Fruit fly (Drosophila melanogaster) whole organism, prepupa: Measurements from ENCODE around the gene CG34316.

Source experiments
- Blimp-1 ChIP-seq: fragments of 200-800 bp; sonication (Bioruptor generic); optimal IDR thresholded peaks from 3 replicates; lab custom pipeline; 2017; ENCODE audit warnings: missing biosample characterization, missing genetic modification characterization, mild to moderate bottlenecking, moderate library complexity, missing genetic modification reagents
- CG10631 ChIP-seq: fragments of 200-800 bp; sonication (Bioruptor generic); optimal IDR thresholded peaks from 2 replicates; lab custom pipeline; 2016; ENCODE audit warnings: missing biosample characterization, missing genetic modification characterization
- CG10669 ChIP-seq: fragments of 200-800 bp; sonication (Bioruptor generic); optimal IDR thresholded peaks from 3 replicates; lab custom pipeline; 2018; ENCODE audit warnings: missing biosample characterization, mild to moderate bottlenecking, missing genetic modification characterization, moderate library complexity
- CG11762 ChIP-seq: fragments of 200-800 bp; sonication (Bioruptor generic); optimal IDR thresholded peaks from 3 replicates; lab custom pipeline; 2016; ENCODE audit warnings: missing biosample characterization, missing genetic modification characterization; ENCODE audit not compliant: insufficient read depth
- CG3032 ChIP-seq: fragments of 200-800 bp; optimal IDR thresholded peaks from 2 replicates; lab custom pipeline; 2019; ENCODE audit warnings: missing biosample characterization, mild to moderate bottlenecking, missing genetic modification characterization, moderate library complexity
- CG31627 ChIP-seq: fragments of 200-800 bp; sonication (Bioruptor generic); optimal IDR thresholded peaks from 3 replicates; lab custom pipeline; 2016; ENCODE audit warnings: missing biosample characterization, missing genetic modification characterization
- CG32006 ChIP-seq: fragments of 200-800 bp; sonication (Bioruptor generic); optimal IDR thresholded peaks from 3 replicates; lab custom pipeline; 2017; ENCODE audit warnings: missing biosample characterization, mild to moderate bottlenecking, missing genetic modification characterization
- CG34406 ChIP-seq: fragments of 200-800 bp; sonication (Bioruptor generic); optimal IDR thresholded peaks from 3 replicates; lab custom pipeline; 2016; ENCODE audit warnings: missing biosample characterization, missing genetic modification characterization
- CG4318 ChIP-seq: fragments of 200-800 bp; sonication (Bioruptor generic); optimal IDR thresholded peaks from 3 replicates; lab custom pipeline; 2017; ENCODE audit warnings: missing biosample characterization, mild to moderate bottlenecking, missing genetic modification characterization
- CG6163 ChIP-seq: fragments of 200-800 bp; sonication (Bioruptor generic); IDR thresholded peaks from 3 replicates; pipeline ENCODE4 v1.3.6; 2022; ENCODE audit warnings: missing biosample characterization, missing genetic modification characterization
- CG6276 ChIP-seq: fragments of 200-800 bp; sonication (Bioruptor generic); optimal IDR thresholded peaks from 2 replicates; lab custom pipeline; 2017; ENCODE audit warnings: missing biosample characterization, mild to moderate bottlenecking, missing genetic modification characterization
- CG6792 ChIP-seq: fragments of 200-800 bp; sonication (Bioruptor generic); optimal IDR thresholded peaks from 3 replicates; lab custom pipeline; 2016; ENCODE audit warnings: missing biosample characterization, missing genetic modification characterization
- CG6808 ChIP-seq: fragments of 200-800 bp; sonication (Bioruptor generic); optimal IDR thresholded peaks from 3 replicates; lab custom pipeline; 2017; ENCODE audit warnings: missing biosample characterization, missing genetic modification characterization, mild to moderate bottlenecking, moderate library complexity, missing genetic modification reagents
- CG6854 ChIP-seq: fragments of 200-800 bp; sonication (Bioruptor generic); optimal IDR thresholded peaks from 2 replicates; lab custom pipeline; 2017; ENCODE audit warnings: missing biosample characterization, mild to moderate bottlenecking, missing genetic modification characterization
- CG7368 ChIP-seq: fragments of 200-800 bp; sonication (Bioruptor generic); optimal IDR thresholded peaks from 3 replicates; lab custom pipeline; 2016; ENCODE audit warnings: missing biosample characterization, missing genetic modification characterization
- CG8119 ChIP-seq: fragments of 200-800 bp; sonication (Bioruptor generic); IDR thresholded peaks from 3 replicates; pipeline ENCODE4 v1.3.6; 2022; ENCODE audit warnings: missing biosample characterization, missing genetic modification characterization
- CG8632 ChIP-seq: fragments of 200-800 bp; sonication (Bioruptor generic); optimal IDR thresholded peaks from 3 replicates; lab custom pipeline; 2016; ENCODE audit warnings: missing biosample characterization, missing genetic modification characterization
- CG9139 ChIP-seq: fragments of 200-800 bp; sonication (Bioruptor generic); optimal IDR thresholded peaks from 3 replicates; lab custom pipeline; 2017; ENCODE audit warnings: missing biosample characterization, mild to moderate bottlenecking, missing genetic modification characterization
- Eip75B ChIP-seq: fragments of 200-800 bp; sonication (Bioruptor generic); optimal IDR thresholded peaks from 3 replicates; lab custom pipeline; 2016; ENCODE audit warnings: missing biosample characterization, missing genetic modification characterization
- Eip78C ChIP-seq: fragments of 200-800 bp; sonication (Bioruptor generic); peaks from one replicate; lab custom pipeline; 2016; ENCODE audit warnings: missing biosample characterization, missing genetic modification characterization
- Eip93F ChIP-seq: fragments of 200-800 bp; sonication (Bioruptor generic); optimal IDR thresholded peaks from 2 replicates; lab custom pipeline; 2016; ENCODE audit warnings: missing biosample characterization, mild to moderate bottlenecking, missing genetic modification characterization
- Ets96B ChIP-seq: fragments of 200-800 bp; optimal IDR thresholded peaks from 2 replicates; lab custom pipeline; 2019; ENCODE audit warnings: missing biosample characterization, mild to moderate bottlenecking, missing genetic modification characterization, moderate library complexity
- Hr39 ChIP-seq: fragments of 200-800 bp; sonication (Bioruptor generic); optimal IDR thresholded peaks from 2 replicates; lab custom pipeline; 2016; ENCODE audit warnings: missing biosample characterization, missing genetic modification characterization
- Hr4 ChIP-seq: fragments of 200-800 bp; sonication (Bioruptor generic); optimal IDR thresholded peaks from 3 replicates; lab custom pipeline; 2016; ENCODE audit warnings: missing biosample characterization, missing genetic modification characterization
- OdsH ChIP-seq: fragments of 200-800 bp; sonication (Bioruptor generic); optimal IDR thresholded peaks from 3 replicates; lab custom pipeline; 2016; ENCODE audit warnings: missing biosample characterization, missing genetic modification characterization
- Smox ChIP-seq: fragments of 200-800 bp; sonication (Bioruptor generic); optimal IDR thresholded peaks from 3 replicates; lab custom pipeline; 2016; ENCODE audit warnings: missing biosample characterization, missing genetic modification characterization
- Sox102F ChIP-seq: fragments of 200-800 bp; sonication (Bioruptor generic); optimal IDR thresholded peaks from 2 replicates; lab custom pipeline; 2016; ENCODE audit warnings: missing biosample characterization, mild to moderate bottlenecking, missing genetic modification characterization
- achi ChIP-seq: fragments of 200-800 bp; sonication (Bioruptor generic); optimal IDR thresholded peaks from 3 replicates; lab custom pipeline; 2016; ENCODE audit warnings: missing biosample characterization, missing genetic modification characterization
- acj6 ChIP-seq: fragments of 200-800 bp; sonication (Bioruptor generic); optimal IDR thresholded peaks from 3 replicates; lab custom pipeline; 2016; ENCODE audit warnings: missing biosample characterization, missing genetic modification characterization
- fd59A ChIP-seq: fragments of 200-800 bp; sonication (Bioruptor generic); optimal IDR thresholded peaks from 2 replicates; lab custom pipeline; 2017; ENCODE audit warnings: missing biosample characterization, mild to moderate bottlenecking, missing genetic modification characterization, missing genetic modification reagents
- fkh ChIP-seq: fragments of 200-800 bp; sonication (Bioruptor generic); optimal IDR thresholded peaks from 3 replicates; lab custom pipeline; 2017; ENCODE audit warnings: missing biosample characterization, mild to moderate bottlenecking, missing genetic modification characterization, moderate library complexity
- lz ChIP-seq: fragments of 200-800 bp; sonication (Bioruptor generic); optimal IDR thresholded peaks from 3 replicates; lab custom pipeline; 2016; ENCODE audit warnings: missing biosample characterization, missing genetic modification characterization
- pdm3 ChIP-seq: fragments of 200-800 bp; sonication (Bioruptor generic); optimal IDR thresholded peaks from 3 replicates; lab custom pipeline; 2016; ENCODE audit warnings: missing biosample characterization, missing genetic modification characterization
- spab ChIP-seq: fragments of 200-800 bp; sonication (Bioruptor generic); optimal IDR thresholded peaks from 2 replicates; lab custom pipeline; 2017; ENCODE audit warnings: missing biosample characterization, mild to moderate bottlenecking, missing genetic modification characterization, missing genetic modification reagents
- ss ChIP-seq, 2 experiments: fragments of 200-800 bp; sonication (Bioruptor generic); optimal IDR thresholded peaks; 2 replicates in 1 of 2; 3 replicates in 1 of 2; lab custom pipeline; 2017 to 2018; ENCODE audit warnings: mild to moderate bottlenecking in 2 of 2, missing biosample characterization in 2 of 2, missing genetic modification characterization in 2 of 2, moderate library complexity in 1 of 2
- svp ChIP-seq: fragments of 200-800 bp; sonication (Bioruptor generic); peaks from one replicate; lab custom pipeline; 2016; ENCODE audit warnings: missing biosample characterization, missing genetic modification characterization
- vri ChIP-seq: fragments of 200-800 bp; sonication (Bioruptor generic); optimal IDR thresholded peaks from 3 replicates; lab custom pipeline; 2016; ENCODE audit warnings: missing biosample characterization, mild to moderate bottlenecking, missing genetic modification characterization

Gene CG34316

DNA sequence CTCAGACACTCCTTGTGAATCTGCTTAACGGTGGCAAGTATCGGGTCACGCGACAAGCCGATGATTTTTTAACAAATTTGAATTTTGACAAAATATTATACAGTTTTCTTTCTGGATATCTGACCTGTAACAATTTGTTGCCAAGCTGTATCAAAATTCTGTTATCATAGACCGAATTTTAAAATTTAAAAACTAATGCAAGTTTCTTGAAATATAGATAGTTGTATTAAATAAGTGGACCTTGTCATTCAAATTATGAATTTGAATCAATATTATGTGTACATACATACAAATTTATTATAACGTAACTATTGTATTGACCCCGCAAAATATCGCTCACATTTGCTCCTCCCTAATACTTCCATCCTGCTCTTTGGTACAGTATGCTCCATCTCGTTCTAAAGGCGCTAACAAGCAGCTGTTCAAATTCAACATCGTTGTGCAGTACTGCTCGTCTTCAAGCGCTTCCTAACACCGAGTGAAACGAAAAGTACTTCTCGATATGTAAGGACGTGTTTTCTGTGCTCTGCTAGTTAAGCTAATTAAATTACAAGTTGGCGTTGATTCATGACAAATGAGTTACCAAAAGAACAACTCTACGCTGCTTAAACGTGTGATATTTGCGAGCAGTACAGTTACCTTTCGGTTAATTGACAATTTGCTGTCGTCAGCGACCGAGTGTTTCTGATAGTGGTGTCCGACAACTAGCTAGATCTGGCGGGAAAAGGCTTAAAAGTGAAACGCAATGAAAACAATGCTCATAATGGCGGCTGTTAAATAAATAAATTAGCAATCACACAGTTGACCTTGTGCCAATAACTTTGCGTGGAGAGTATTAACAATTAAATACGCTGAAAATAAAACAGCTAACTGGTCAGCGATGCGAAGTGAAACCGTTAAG is 34.0 kb upstream of the CG34316 start, which contains the start of the genes Kpc1 and CG42542 (continued):
- no peak for TF ChIP-seq CG9139 (GFP tag; lab: Kevin White, UChicago)
- TF ChIP-seq CG34406 (GFP tag; lab: Kevin White, UChicago), result peak; percentile 63
- peak; percentile 78 for TF ChIP-seq Smox
- TF ChIP-seq fd59A (GFP tag; lab: Kevin White, UChicago), result peak; percentile 52
- TF ChIP-seq CG6792 (GFP tag; lab: Kevin White, UChicago), result peak; percentile 69
- peak; percentile 59 for TF ChIP-seq vri
- TF ChIP-seq Hr4 (GFP tag; lab: Kevin White, UChicago), result peak; percentile 81
- peak; percentile 83 for TF ChIP-seq pdm3 (GFP tag; lab: Kevin White, UChicago)
- peak; percentile 69 for TF ChIP-seq Sox102F (GFP tag; lab: Kevin White, UChicago)
- peak; percentile 52 for TF ChIP-seq CG7368 (GFP tag; lab: Kevin White, UChicago)
- TF ChIP-seq CG6808, result peak; percentile 2
- peak; percentile 53; the same call in 1 of the 3 replicates for TF ChIP-seq CG8119 (GFP tag; lab: Robert Waterston, UW)
- TF ChIP-seq CG4318 (GFP tag; lab: Kevin White, UChicago), result no peak
- peak; percentile 80 for TF ChIP-seq CG31627 (GFP tag; lab: Kevin White, UChicago)
- TF ChIP-seq lz, result peak; percentile 84
- peak; percentile 29; the same call in 1 of the 3 replicates for TF ChIP-seq CG6163 (GFP tag; lab: Robert Waterston, UW)
- TF ChIP-seq Eip75B (GFP tag; lab: Kevin White, UChicago), result peak; percentile 67
- no peak for TF ChIP-seq CG3032
- peak; percentile 75 for TF ChIP-seq CG10631 (GFP tag; lab: Kevin White, UChicago)
- peak; percentile 45 for TF ChIP-seq Ets96B
- no peak for TF ChIP-seq spab (GFP tag; lab: Kevin White, UChicago)
- TF ChIP-seq Hr39 (GFP tag; lab: Kevin White, UChicago), result peak; percentile 81
- peak in 1 of 2 experiments; percentile 32 for TF ChIP-seq ss (GFP tag; optimal IDR thresholded peaks at IDR 0.05; lab: Kevin White, UChicago)
- peak; percentile 96 for TF ChIP-seq svp

DNA sequence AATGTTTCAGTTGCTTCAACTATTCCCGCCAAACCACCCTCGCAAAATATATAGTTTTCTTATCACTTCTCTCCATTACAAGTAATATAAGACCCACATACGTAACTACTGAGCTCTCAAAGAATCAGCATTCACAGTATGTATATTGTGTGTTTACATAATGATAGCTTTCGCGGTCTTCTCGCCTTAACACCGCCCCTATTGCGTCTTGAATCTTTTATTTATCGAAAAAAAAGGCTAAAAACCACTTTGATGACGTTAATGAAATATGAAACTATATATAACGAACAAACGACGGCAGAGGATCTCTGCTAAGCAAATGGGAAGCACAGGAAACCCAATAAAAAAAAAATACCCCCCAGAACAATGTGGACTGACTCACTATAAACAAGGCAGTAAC is 33.0 kb upstream of the CG34316 start:
- no peak for TF ChIP-seq achi
- no peak for TF ChIP-seq acj6 (GFP tag; lab: Kevin White, UChicago)
- peak; percentile 60 for TF ChIP-seq Eip78C (GFP tag; lab: Kevin White, UChicago)
- TF ChIP-seq CG6808, result peak; percentile 22
- TF ChIP-seq CG6163 (GFP tag; lab: Robert Waterston, UW), result no peak
- TF ChIP-seq Blimp-1 (GFP tag; lab: Kevin White, UChicago), result no peak
- TF ChIP-seq CG3032, result no peak
- no peak for TF ChIP-seq CG8119 (GFP tag; lab: Robert Waterston, UW)
- TF ChIP-seq Sox102F (GFP tag; lab: Kevin White, UChicago), result no peak
- TF ChIP-seq OdsH (GFP tag; lab: Kevin White, UChicago), result no peak
- TF ChIP-seq fkh (GFP tag; lab: Kevin White, UChicago), result peak; percentile 60

DNA sequence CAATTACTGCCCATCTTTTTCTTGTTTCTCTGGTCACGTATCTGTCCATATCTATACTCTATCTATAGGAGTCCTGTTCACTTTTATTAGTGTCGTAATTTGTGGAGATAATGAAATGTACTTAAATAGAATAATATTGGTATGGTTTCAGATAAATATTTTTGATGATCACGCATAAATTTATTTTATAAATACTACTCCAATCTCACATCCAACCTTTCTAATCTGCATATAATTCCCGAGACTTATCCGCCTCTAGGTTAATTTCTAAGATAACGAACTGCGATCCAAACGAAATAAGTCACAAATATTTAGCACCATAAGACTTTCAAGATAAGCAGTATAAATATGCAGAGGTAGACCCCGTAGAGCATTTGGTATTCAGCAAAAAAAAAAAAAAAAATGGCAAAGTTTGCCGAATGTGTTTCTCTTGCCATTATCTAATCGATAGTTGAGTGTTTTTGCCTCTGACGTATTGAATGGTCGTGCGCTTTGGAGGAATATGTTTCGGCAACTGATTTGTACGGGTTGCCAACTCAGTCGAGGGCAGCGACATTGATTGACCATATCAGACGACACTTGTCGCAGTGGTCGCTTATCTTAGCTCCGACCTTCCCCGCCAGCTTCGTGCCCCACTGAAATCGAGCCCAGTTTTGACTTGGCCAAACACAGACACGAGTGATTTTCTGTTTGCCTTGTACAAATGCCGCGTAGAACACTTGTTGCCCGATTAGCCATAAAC is 32.2 kb upstream of the CG34316 start:
- TF ChIP-seq Eip78C (GFP tag; lab: Kevin White, UChicago) (peak; percentile 56), Hr4 (GFP tag; lab: Kevin White, UChicago) (peak; percentile 45), CG34406 (GFP tag; lab: Kevin White, UChicago) (no peak), CG10631 (GFP tag; lab: Kevin White, UChicago) (no peak), vri (peak; percentile 75), CG6854 (GFP tag; lab: Kevin White, UChicago) (no peak), fkh (GFP tag; lab: Kevin White, UChicago) (peak; percentile 58), CG6276 (no peak), CG8632 (GFP tag; lab: Kevin White, UChicago) (no peak), CG32006 (GFP tag; lab: Kevin White, UChicago) (peak; percentile 23), achi (no peak), svp (no peak), Eip93F (GFP tag; lab: Kevin White, UChicago) (peak; percentile 18), CG11762 (GFP tag; lab: Kevin White, UChicago) (no peak), CG10669 (GFP tag; lab: Kevin White, UChicago) (no peak)
- TF ChIP-seq, all 60 proteins: peak for 6
